Fruit fly (Drosophila melanogaster) whole organism, wandering third instar larva: ENCODE data around the gene Tmtc1.
A peak's percentile ranks its signal among the peaks of the same experiment; 100 is the strongest.

Experiments
- CG32264 ChIP-seq: fragments of 200-800 bp; sonication (Bioruptor generic); optimal IDR thresholded peaks from 2 replicates; lab custom pipeline; 2016; ENCODE audit warnings: missing biosample characterization, missing genetic modification characterization
- CG9705 ChIP-seq: fragments of 200-800 bp; sonication (Bioruptor generic); optimal IDR thresholded peaks from 2 replicates; lab custom pipeline; 2018; ENCODE audit warnings: missing biosample characterization, mild to moderate bottlenecking, missing genetic modification characterization
- Dfd ChIP-seq: fragments of >200 bp; optimal IDR thresholded peaks from 2 replicates; lab custom pipeline; 2017; ENCODE audit warnings: missing biosample characterization, missing genetic modification characterization
- Dif ChIP-seq: fragments of 200-275, 200-300 bp; sonication (Bioruptor generic); optimal IDR thresholded peaks from 2 replicates; lab custom pipeline; 2018; ENCODE audit warnings: missing biosample characterization, missing genetic modification characterization; ENCODE audit not compliant: partially characterized antibody
- GATAd ChIP-seq: sonication (Bioruptor generic); optimal IDR thresholded peaks from 2 replicates; lab custom pipeline; 2016; ENCODE audit warnings: missing biosample characterization, missing genetic modification characterization
- HLH106 ChIP-seq: fragments of 200-800 bp; optimal IDR thresholded peaks from 3 replicates; lab custom pipeline; 2019; ENCODE audit warnings: missing biosample characterization, mild to moderate bottlenecking, missing genetic modification characterization, moderate library complexity
- Hnf4 ChIP-seq: fragments of 200-800 bp; sonication (Bioruptor generic); optimal IDR thresholded peaks from 2 replicates; lab custom pipeline; 2016; ENCODE audit warnings: missing biosample characterization, mild to moderate bottlenecking, missing genetic modification characterization
- Hr78 ChIP-seq: fragments of >200 bp; optimal IDR thresholded peaks from 2 replicates; lab custom pipeline; 2017; ENCODE audit warnings: missing biosample characterization, missing genetic modification characterization
- Hr83 ChIP-seq: fragments of 200-300 bp; sonication (Bioruptor generic); optimal IDR thresholded peaks from 2 replicates; lab custom pipeline; 2016; ENCODE audit warnings: missing biosample characterization, mild to moderate bottlenecking, missing genetic modification characterization, moderate library complexity; ENCODE audit not compliant: poor library complexity, severe bottlenecking
- Jra ChIP-seq: sonication (Bioruptor generic); optimal IDR thresholded peaks from 2 replicates; lab custom pipeline; 2016; ENCODE audit warnings: missing biosample characterization, missing genetic modification characterization
- Mio ChIP-seq: sonication (Bioruptor generic); optimal IDR thresholded peaks from 2 replicates; lab custom pipeline; 2016; ENCODE audit warnings: missing biosample characterization, missing genetic modification characterization
- OdsH ChIP-seq: fragments of 200-800 bp; sonication (Bioruptor generic); optimal IDR thresholded peaks from 2 replicates; lab custom pipeline; 2016; ENCODE audit warnings: missing biosample characterization, mild to moderate bottlenecking, missing genetic modification characterization
- Rel ChIP-seq, 2 experiments: fragments of 200-800 bp; sonication (Bioruptor generic) in 1 of 2; optimal IDR thresholded peaks; 2 replicates in 1 of 2; 3 replicates in 1 of 2; lab custom pipeline; 2016 to 2019; ENCODE audit warnings: mild to moderate bottlenecking in 2 of 2, missing biosample characterization in 2 of 2, missing genetic modification characterization in 2 of 2, moderate library complexity in 1 of 2
- Sp1 ChIP-seq: fragments of 200-800 bp; sonication (Bioruptor generic); optimal IDR thresholded peaks from 3 replicates; lab custom pipeline; 2019; ENCODE audit warnings: missing biosample characterization, mild to moderate bottlenecking, missing genetic modification characterization, moderate library complexity
- Vsx2 ChIP-seq: fragments of 200-300, 225-300 bp; sonication (Bioruptor generic); optimal IDR thresholded peaks from 2 replicates; lab custom pipeline; 2018; ENCODE audit warnings: missing biosample characterization, missing genetic modification characterization; ENCODE audit not compliant: partially characterized antibody
- br ChIP-seq: fragments of 200-800 bp; sonication (Bioruptor generic); optimal IDR thresholded peaks from 2 replicates; lab custom pipeline; 2016; ENCODE audit warnings: missing biosample characterization, missing genetic modification characterization
- brk ChIP-seq: fragments of 200-800 bp; sonication (Bioruptor generic); optimal IDR thresholded peaks from 2 replicates; lab custom pipeline; 2016; ENCODE audit warnings: missing biosample characterization, mild to moderate bottlenecking, missing genetic modification characterization
- dmrt93B ChIP-seq: fragments of 200-800 bp; sonication (Bioruptor generic); optimal IDR thresholded peaks from 2 replicates; lab custom pipeline; 2018; ENCODE audit warnings: missing biosample characterization, mild to moderate bottlenecking, missing genetic modification characterization
- dsf ChIP-seq: sonication (Bioruptor generic); optimal IDR thresholded peaks from 2 replicates; lab custom pipeline; 2016; ENCODE audit warnings: missing biosample characterization, missing genetic modification characterization, borderline replicate concordance
- ey ChIP-seq: fragments of 200-800 bp; sonication (Bioruptor generic); optimal IDR thresholded peaks from 2 replicates; lab custom pipeline; 2016; ENCODE audit warnings: missing biosample characterization, missing genetic modification characterization
- foxo ChIP-seq, 2 experiments: fragments of 200-800 bp; sonication (Bioruptor generic); optimal IDR thresholded peaks; 2 replicates in 1 of 2; 3 replicates in 1 of 2; lab custom pipeline; 2016 to 2017; ENCODE audit warnings: missing biosample characterization in 2 of 2, missing genetic modification characterization in 2 of 2
- fru ChIP-seq: fragments of 200-800 bp; sonication (Bioruptor generic); optimal IDR thresholded peaks from 3 replicates; lab custom pipeline; 2016; ENCODE audit warnings: missing biosample characterization, mild to moderate bottlenecking, missing genetic modification characterization
- h ChIP-seq: fragments of 200-800 bp; sonication (Bioruptor generic); optimal IDR thresholded peaks from 3 replicates; lab custom pipeline; 2016; ENCODE audit warnings: missing biosample characterization, mild to moderate bottlenecking, missing genetic modification characterization
- jim ChIP-seq: fragments of 175-275, 200-325 bp; sonication (Bioruptor generic); optimal IDR thresholded peaks from 2 replicates; lab custom pipeline; 2016; ENCODE audit warnings: missing biosample characterization, mild to moderate bottlenecking, missing genetic modification characterization
- pan ChIP-seq: fragments of >200 bp; optimal IDR thresholded peaks from 2 replicates; lab custom pipeline; 2017
- psq ChIP-seq: fragments of 200-800 bp; sonication (Bioruptor generic); optimal IDR thresholded peaks from 3 replicates; lab custom pipeline; 2017; ENCODE audit warnings: missing biosample characterization, mild to moderate bottlenecking, missing genetic modification characterization, moderate library complexity
- rgr ChIP-seq: fragments of 200-800 bp; sonication (Bioruptor generic); optimal IDR thresholded peaks from 3 replicates; lab custom pipeline; 2016; ENCODE audit warnings: missing biosample characterization, mild to moderate bottlenecking, missing genetic modification characterization
- sage ChIP-seq: fragments of 200-800 bp; sonication (Bioruptor generic); optimal IDR thresholded peaks from 2 replicates; lab custom pipeline; 2016; ENCODE audit warnings: missing biosample characterization, mild to moderate bottlenecking, missing genetic modification characterization
- sv ChIP-seq: fragments of 200-800 bp; sonication (Bioruptor generic); optimal IDR thresholded peaks from 3 replicates; lab custom pipeline; 2016; ENCODE audit warnings: missing biosample characterization, missing genetic modification characterization
- usp ChIP-seq: fragments of >200 bp; optimal IDR thresholded peaks from 2 replicates; lab custom pipeline; 2017; ENCODE audit warnings: missing biosample characterization, missing genetic modification characterization
- woc ChIP-seq: sonication (Bioruptor generic); optimal IDR thresholded peaks from 2 replicates; lab custom pipeline; 2016; ENCODE audit warnings: missing biosample characterization, mild to moderate bottlenecking, missing genetic modification characterization

Tmtc1 gene

dm6 chr2L:2677553-2677952 is at the start of gene Tmtc1:
Gene Tmtc1, plus strand, starts transcription at chr2L:2677734.
- no peak for TF ChIP-seq br
- TF ChIP-seq Vsx2 (GFP tag; lab: Kevin White, UChicago) = no peak
- no peak for TF ChIP-seq jim (GFP tag; lab: Kevin White, UChicago)
- TF ChIP-seq CG9705 (GFP tag; lab: Kevin White, UChicago) = no peak
- TF ChIP-seq HLH106 (tag; lab: Kevin White, UChicago) = no peak
- no peak for TF ChIP-seq GATAd (GFP tag; lab: Kevin White, UChicago)
- no peak for TF ChIP-seq woc (GFP tag; lab: Kevin White, UChicago)
- TF ChIP-seq usp (GFP tag; lab: Kevin White, UChicago) = no peak
- TF ChIP-seq ey (GFP tag; lab: Kevin White, UChicago) = no peak
- no peak for TF ChIP-seq sage
- TF ChIP-seq pan (lab: Kevin White, UChicago) = no peak
- TF ChIP-seq dmrt93B = no peak
- TF ChIP-seq rgr (GFP tag; lab: Kevin White, UChicago) = no peak
- TF ChIP-seq Rel (GFP tag; optimal IDR thresholded peaks at IDR 0.05; lab: Kevin White, UChicago) = no peak
- TF ChIP-seq Rel (tag; optimal IDR thresholded peaks at IDR 0.05; lab: Kevin White, UChicago) = no peak
- TF ChIP-seq Hnf4 (GFP tag; lab: Kevin White, UChicago) = no peak
- TF ChIP-seq fru (GFP tag; lab: Kevin White, UChicago) = no peak
- no peak for TF ChIP-seq OdsH (GFP tag; lab: Kevin White, UChicago)
- no peak for TF ChIP-seq psq
- no peak for TF ChIP-seq CG32264 (GFP tag; lab: Kevin White, UChicago)
- no peak for TF ChIP-seq dsf (GFP tag; lab: Kevin White, UChicago)

dm6 chr2L:2628760-2629159 is 48.8 kb upstream of the Tmtc1 start:
- no peak for TF ChIP-seq sage
- no peak for TF ChIP-seq pan (lab: Kevin White, UChicago)
- TF ChIP-seq dsf (GFP tag; lab: Kevin White, UChicago) = no peak
- no peak for TF ChIP-seq Hr83
- no peak for TF ChIP-seq CG9705 (GFP tag; lab: Kevin White, UChicago)
- no peak for TF ChIP-seq brk (GFP tag; lab: Kevin White, UChicago)
- no peak for TF ChIP-seq sv (GFP tag; lab: Kevin White, UChicago)
- no peak for TF ChIP-seq Hnf4 (GFP tag; lab: Kevin White, UChicago)
- no peak for TF ChIP-seq OdsH (GFP tag; lab: Kevin White, UChicago)

dm6 chr2L:2636326-2637001 is 41.1 kb upstream of the Tmtc1 start:
- TF ChIP-seq CG32264 (GFP tag; lab: Kevin White, UChicago) = no peak
- no peak for TF ChIP-seq HLH106 (tag; lab: Kevin White, UChicago)
- TF ChIP-seq foxo (GFP tag; optimal IDR thresholded peaks at IDR 0.05; lab: Kevin White, UChicago) = peak in 1 of 2 experiments; percentile 22
- TF ChIP-seq Dfd (GFP tag; lab: Kevin White, UChicago) = no peak
- no peak for TF ChIP-seq Dif (GFP tag; lab: Kevin White, UChicago)
- no peak for TF ChIP-seq CG9705 (GFP tag; lab: Kevin White, UChicago)
- TF ChIP-seq pan (lab: Kevin White, UChicago) = no peak
- TF ChIP-seq h = no peak
- TF ChIP-seq Sp1 (GFP tag; lab: Kevin White, UChicago) = peak; percentile 38
- no peak for TF ChIP-seq Hr78 (GFP tag; lab: Kevin White, UChicago)

dm6 chr2L:2637002-2637377 is 40.5 kb upstream of the Tmtc1 start:
- TF ChIP-seq h = no peak
- TF ChIP-seq br = no peak
- TF ChIP-seq Jra (GFP tag; lab: Kevin White, UChicago) = no peak
- TF ChIP-seq brk (GFP tag; lab: Kevin White, UChicago) = no peak
- no peak for TF ChIP-seq CG32264 (GFP tag; lab: Kevin White, UChicago)
- no peak for TF ChIP-seq dmrt93B
- no peak for TF ChIP-seq sv (GFP tag; lab: Kevin White, UChicago)
- no peak for TF ChIP-seq Dfd (GFP tag; lab: Kevin White, UChicago)
- TF ChIP-seq CG9705 (GFP tag; lab: Kevin White, UChicago) = no peak
- no peak for TF ChIP-seq foxo (GFP tag; optimal IDR thresholded peaks at IDR 0.05; lab: Kevin White, UChicago)
- TF ChIP-seq ey (GFP tag; lab: Kevin White, UChicago) = no peak
- no peak for TF ChIP-seq dsf (GFP tag; lab: Kevin White, UChicago)
- no peak for TF ChIP-seq Mio (GFP tag; lab: Kevin White, UChicago)
- no peak for TF ChIP-seq usp (GFP tag; lab: Kevin White, UChicago)
- no peak for TF ChIP-seq jim (GFP tag; lab: Kevin White, UChicago)
